Fruit fly (Drosophila melanogaster): ENCODE data around the gene Glut4EF.
A peak's percentile ranks its signal among the peaks of the same experiment; 100 is the strongest.

Gene Glut4EF

DNA sequence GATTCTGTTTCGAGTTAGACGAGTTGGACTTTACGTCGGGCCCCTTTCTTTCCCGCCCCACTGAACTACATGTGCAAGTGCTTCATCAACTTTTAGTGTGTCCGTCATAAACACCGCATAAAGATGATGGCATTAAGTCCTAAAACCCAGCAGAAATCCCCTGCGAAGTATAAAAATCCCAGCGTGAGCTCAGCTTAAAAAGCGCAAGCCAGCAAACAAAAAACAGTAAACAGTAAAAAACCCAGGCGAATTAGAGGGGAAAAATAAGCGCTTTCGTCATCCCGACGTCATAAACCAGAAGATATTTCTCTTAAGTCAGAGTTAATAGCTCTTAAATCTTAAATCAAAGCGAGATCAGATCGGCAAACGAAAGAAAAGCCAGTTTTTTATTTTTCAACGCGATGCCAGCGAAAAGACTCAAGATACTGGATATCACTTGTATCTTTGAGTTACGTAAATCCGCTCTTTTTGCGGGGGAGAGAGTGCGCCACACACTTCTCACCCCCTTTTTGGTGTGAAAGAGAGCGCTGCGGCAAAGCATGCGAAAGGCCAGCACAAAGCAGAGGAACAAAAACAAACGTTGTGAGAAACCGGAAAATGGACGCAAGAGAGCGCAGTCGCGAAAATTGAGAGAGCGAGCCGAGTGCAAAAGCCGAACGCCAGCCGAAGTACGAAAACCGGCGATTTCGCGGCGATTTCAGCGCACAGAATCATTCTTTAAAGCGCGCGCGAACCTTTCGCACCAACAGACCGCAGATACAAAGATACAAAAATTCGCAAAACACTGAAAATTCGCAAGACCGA is 53.9 kb downstream of the Glut4EF start (continued):
- TF ChIP-seq CG34406 (GFP tag; optimal IDR thresholded peaks at IDR 0.05) (no peak), acj6 (GFP tag; optimal IDR thresholded peaks at IDR 0.05) (no peak), CG11762 (GFP tag; optimal IDR thresholded peaks at IDR 0.05; ENCODE audit: insufficient read depth) (no peak), Blimp-1 (GFP tag; optimal IDR thresholded peaks at IDR 0.05) (no peak), net (GFP tag; optimal IDR thresholded peaks at IDR 0.05) (peak; percentile 52), eg (GFP tag; IDR thresholded peaks at IDR 0.05) (peak; percentile 45; the same call in 1 of the 3 replicates), OdsH (GFP tag; optimal IDR thresholded peaks at IDR 0.05) (no peak), pdm3 (GFP tag; optimal IDR thresholded peaks at IDR 0.05) (no peak), Sox15 (GFP tag; optimal IDR thresholded peaks at IDR 0.05) (no peak)

DNA sequence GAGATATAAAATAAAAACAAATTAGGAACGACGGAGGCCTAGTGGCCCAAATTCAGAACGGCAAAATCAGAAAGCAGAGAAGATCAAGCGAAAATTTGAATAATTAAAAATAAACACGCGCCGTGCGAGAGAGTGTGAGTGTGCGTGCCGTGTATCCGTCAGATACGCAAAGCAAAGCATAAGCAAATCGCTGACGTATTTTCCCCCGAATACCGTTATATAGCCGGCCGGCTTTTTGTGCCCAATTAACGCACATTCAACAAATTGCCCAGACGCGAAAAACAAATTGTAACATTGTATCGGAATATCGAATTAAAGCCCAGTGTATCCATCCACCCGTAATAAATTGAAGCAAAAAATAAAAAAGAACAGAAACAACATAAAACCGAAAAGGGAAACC is 54.7 kb downstream of the Glut4EF start:
- TF ChIP-seq ss (GFP tag; optimal IDR thresholded peaks at IDR 0.05) (no peak), CG6276 (GFP tag; optimal IDR thresholded peaks at IDR 0.05) (no peak), CG16779 (tag; optimal IDR thresholded peaks at IDR 0.05) (no peak), CG31627 (GFP tag; optimal IDR thresholded peaks at IDR 0.05) (no peak), CG7368 (GFP tag; optimal IDR thresholded peaks at IDR 0.05) (no peak), cyc (GFP tag; optimal IDR thresholded peaks at IDR 0.05) (no peak), vri (GFP tag; optimal IDR thresholded peaks at IDR 0.05) (no peak), salr (GFP tag; optimal IDR thresholded peaks at IDR 0.05) (no peak), CG32006 (GFP tag; optimal IDR thresholded peaks at IDR 0.05) (no peak), OdsH (GFP tag; optimal IDR thresholded peaks at IDR 0.05) (no peak), Hr39 (GFP tag; optimal IDR thresholded peaks at IDR 0.05) (no peak), Hr4 (GFP tag; optimal IDR thresholded peaks at IDR 0.05) (no peak), net (GFP tag; optimal IDR thresholded peaks at IDR 0.05) (no peak), eg (GFP tag; IDR thresholded peaks at IDR 0.05) (no peak), CG15336 (GFP tag; IDR thresholded peaks at IDR 0.05) (no peak)

DNA sequence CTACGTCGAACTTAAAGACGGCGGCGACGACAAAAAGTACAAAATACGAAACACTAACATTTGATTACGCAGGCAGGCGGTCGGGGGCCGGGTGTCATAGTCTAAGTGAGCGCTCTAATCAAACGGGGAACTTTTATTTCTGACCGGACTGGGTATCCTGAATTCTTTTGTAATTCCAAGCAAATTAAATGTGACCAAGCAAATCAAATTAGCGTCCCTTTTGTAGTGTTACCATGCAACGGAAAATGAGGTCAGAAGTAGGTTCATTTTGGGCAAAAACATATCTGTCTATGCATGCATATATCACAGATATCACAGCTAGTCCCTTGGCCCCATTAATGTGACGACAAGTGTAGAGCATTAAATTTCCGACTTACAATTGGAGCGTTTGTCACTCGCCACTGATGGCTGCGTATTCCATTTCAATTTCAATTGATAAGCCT is 56.7 kb downstream of the Glut4EF start:
- TF ChIP-seq eg (GFP tag; IDR thresholded peaks at IDR 0.05): no peak
- no peak for TF ChIP-seq CG11902 (GFP tag; optimal IDR thresholded peaks at IDR 0.05)
- no peak for TF ChIP-seq Eip93F (GFP tag; optimal IDR thresholded peaks at IDR 0.05)
- no peak for TF ChIP-seq CG6854 (GFP tag; optimal IDR thresholded peaks at IDR 0.05)
- TF ChIP-seq CG11294 (GFP tag; IDR thresholded peaks at IDR 0.05): 0 out of 2 replicates have a peak, but pooled peaks have one; percentile 9
- TF ChIP-seq CG32006 (GFP tag; optimal IDR thresholded peaks at IDR 0.05): peak; percentile 19
- no peak for TF ChIP-seq Smox (GFP tag; optimal IDR thresholded peaks at IDR 0.05)
- TF ChIP-seq fd59A (GFP tag; optimal IDR thresholded peaks at IDR 0.05): no peak
- TF ChIP-seq salr (GFP tag; optimal IDR thresholded peaks at IDR 0.05): no peak
- TF ChIP-seq Lpt (GFP tag; optimal IDR thresholded peaks at IDR 0.05): peak; percentile 3
- TF ChIP-seq cyc (GFP tag; optimal IDR thresholded peaks at IDR 0.05): no peak
- TF ChIP-seq CG6808 (GFP tag; optimal IDR thresholded peaks at IDR 0.05): no peak
- no peak for TF ChIP-seq CG31627 (GFP tag; optimal IDR thresholded peaks at IDR 0.05)
- TF ChIP-seq CG3919 (GFP tag; optimal IDR thresholded peaks at IDR 0.05): no peak
- no peak for TF ChIP-seq CG10669 (GFP tag; optimal IDR thresholded peaks at IDR 0.05)

DNA sequence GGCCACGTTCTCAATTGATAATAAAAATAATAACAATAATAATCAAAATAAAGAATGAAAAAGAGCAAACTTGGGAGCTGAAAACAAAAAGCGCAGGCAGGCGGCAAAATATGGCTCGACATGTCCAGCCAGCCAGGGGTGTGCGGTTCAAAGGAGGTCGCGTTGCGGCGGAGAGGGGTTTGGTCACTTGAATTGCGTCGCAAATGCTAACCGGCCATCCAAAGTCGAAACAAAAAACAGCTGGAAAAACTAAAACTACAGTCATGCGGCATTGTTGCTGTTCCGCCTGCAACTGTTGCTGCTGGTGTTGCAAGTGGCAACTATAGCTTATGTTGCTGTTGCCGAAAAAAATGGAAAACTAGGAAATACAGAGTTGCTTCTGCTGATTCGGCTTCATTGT is 57.2 kb downstream of the Glut4EF start:
- TF ChIP-seq Ets96B (tag; optimal IDR thresholded peaks at IDR 0.05): no peak
- TF ChIP-seq CG6163 (GFP tag; IDR thresholded peaks at IDR 0.05): 0 out of 3 replicates have a peak, but pooled peaks have one; percentile 8

Data from whole organism, prepupa.